Worm (Caenorhabditis elegans) whole organism, young adult: ENCODE data around the gene rig-6.

Source experiments
- C17E4.6 ChIP-seq: fragments of 200-800 bp; sonication (Bioruptor generic); IDR thresholded peaks from 2 replicates; pipeline ENCODE4 v1.3.6; 2022; ENCODE audit warnings: missing genetic modification reagents, missing genetic modification characterization, missing compliant biosample characterization
- F33H1.4 ChIP-seq: fragments of 200-800 bp; sonication (Bioruptor generic); IDR thresholded peaks from 2 replicates; pipeline ENCODE4 v1.3.6; 2022; ENCODE audit warnings: missing genetic modification reagents, missing genetic modification characterization, missing compliant biosample characterization
- F37B4.10 ChIP-seq: fragments of 200-800 bp; sonication (Bioruptor generic); IDR thresholded peaks from 2 replicates; pipeline ENCODE4 v1.3.6; 2022; ENCODE audit warnings: missing genetic modification characterization, missing compliant biosample characterization
- F39B2.1 ChIP-seq: fragments of 200-800 bp; sonication (Bioruptor generic); IDR thresholded peaks from 2 replicates; pipeline ENCODE4 v1.3.6; 2022; ENCODE audit warnings: missing genetic modification reagents, missing genetic modification characterization, missing compliant biosample characterization
- F52B5.7 ChIP-seq: sonication (generic microtip); optimal IDR thresholded peaks from 2 replicates; lab custom pipeline; 2016; ENCODE audit warnings: mild to moderate bottlenecking, missing genetic modification characterization, missing compliant biosample characterization
- F55B11.4 ChIP-seq: sonication (generic microtip); optimal IDR thresholded peaks from 2 replicates; lab custom pipeline; 2016; ENCODE audit warnings: missing compliant biosample characterization, missing genetic modification characterization, borderline replicate concordance; ENCODE audit not compliant: insufficient read depth
- F57A8.1 ChIP-seq: fragments of 200-800 bp; sonication (Bioruptor generic); optimal IDR thresholded peaks from 2 replicates; lab custom pipeline; 2018; ENCODE audit warnings: mild to moderate bottlenecking, missing genetic modification characterization, moderate library complexity, missing compliant biosample characterization
- F57C9.4 ChIP-seq: sonication (generic microtip); optimal IDR thresholded peaks from 2 replicates; lab custom pipeline; 2017; ENCODE audit warnings: mild to moderate bottlenecking, missing genetic modification characterization, missing compliant biosample characterization
- K12H6.12 ChIP-seq: fragments of 200-800 bp; sonication (Bioruptor generic); optimal IDR thresholded peaks from 2 replicates; lab custom pipeline; 2018; ENCODE audit warnings: mild to moderate bottlenecking, missing genetic modification characterization, missing compliant biosample characterization
- Y53F4B.3 ChIP-seq: fragments of 200-800 bp; sonication (Bioruptor generic); IDR thresholded peaks from 2 replicates; pipeline ENCODE4 v1.3.6; 2022; ENCODE audit warnings: missing genetic modification reagents, missing genetic modification characterization, missing compliant biosample characterization
- Y56A3A.18 ChIP-seq: fragments of 200-800 bp; sonication (Bioruptor generic); IDR thresholded peaks from 2 replicates; pipeline ENCODE4 v1.3.6; 2022; ENCODE audit warnings: missing genetic modification reagents, missing genetic modification characterization, missing compliant biosample characterization
- athp-1 ChIP-seq: sonication (generic microtip); optimal IDR thresholded peaks from 2 replicates; lab custom pipeline; 2017; ENCODE audit warnings: mild to moderate bottlenecking, missing genetic modification characterization, missing compliant biosample characterization
- attf-6 ChIP-seq: fragments of 200-800 bp; sonication (Bioruptor generic); IDR thresholded peaks from 2 replicates; pipeline ENCODE4 v1.3.6; 2022; ENCODE audit warnings: missing genetic modification reagents, missing genetic modification characterization, missing compliant biosample characterization
- cebp-2 ChIP-seq: fragments of 200-800 bp; sonication (Bioruptor generic); IDR thresholded peaks from 2 replicates; pipeline ENCODE4 v1.3.6; 2022; ENCODE audit warnings: missing genetic modification characterization, missing compliant biosample characterization
- ceh-100 ChIP-seq: fragments of 200-800 bp; sonication (Bioruptor generic); IDR thresholded peaks from 2 replicates; pipeline ENCODE4 v1.3.6; 2022; ENCODE audit warnings: missing genetic modification reagents, missing genetic modification characterization, missing compliant biosample characterization
- ceh-79 ChIP-seq: sonication (generic microtip); optimal IDR thresholded peaks from 2 replicates; lab custom pipeline; 2017; ENCODE audit warnings: mild to moderate bottlenecking, missing genetic modification characterization, missing compliant biosample characterization
- die-1 ChIP-seq: sonication (generic microtip); optimal IDR thresholded peaks from 2 replicates; lab custom pipeline; 2016; ENCODE audit warnings: missing genotype, mild to moderate bottlenecking, missing genetic modification characterization, missing compliant biosample characterization
- dpl-1 ChIP-seq: fragments of 150-350 bp; optimal IDR thresholded peaks from 2 replicates; lab custom pipeline; 2014; ENCODE audit warnings: missing biosample characterization, missing genetic modification reagents, missing genetic modification characterization
- lag-1 ChIP-seq: fragments of 200-800 bp; sonication (Bioruptor generic); IDR thresholded peaks from 2 replicates; pipeline ENCODE4 v1.3.6; 2022; ENCODE audit warnings: missing genetic modification reagents, missing genetic modification characterization, missing compliant biosample characterization
- madf-3 ChIP-seq: fragments of 200-800 bp; sonication (Bioruptor generic); IDR thresholded peaks from 2 replicates; pipeline ENCODE4 v1.3.6; 2022; ENCODE audit warnings: missing genetic modification reagents, missing genetic modification characterization, missing compliant biosample characterization
- mel-28 ChIP-seq: sonication (generic microtip); optimal IDR thresholded peaks from 2 replicates; lab custom pipeline; 2016; ENCODE audit warnings: borderline replicate concordance, mild to moderate bottlenecking, missing genetic modification characterization, missing compliant biosample characterization
- mxl-1 ChIP-seq: sonication (generic microtip); optimal IDR thresholded peaks from 2 replicates; lab custom pipeline; 2016; ENCODE audit warnings: missing genetic modification characterization, missing compliant biosample characterization
- nfya-1 ChIP-seq: sonication (generic microtip); optimal IDR thresholded peaks from 2 replicates; lab custom pipeline; 2017; ENCODE audit warnings: antibody characterized with exemption, missing compliant biosample characterization, missing genetic modification characterization, borderline replicate concordance; ENCODE audit not compliant: insufficient read depth
- nfya-2 ChIP-seq: fragments of 200-800 bp; sonication (Bioruptor generic); IDR thresholded peaks from 2 replicates; pipeline ENCODE4 v1.3.6; 2022; ENCODE audit warnings: missing genetic modification reagents, missing genetic modification characterization, missing compliant biosample characterization
- nhr-27 ChIP-seq: fragments of 200-800 bp; sonication (Bioruptor generic); optimal IDR thresholded peaks from 2 replicates; lab custom pipeline; 2018; ENCODE audit warnings: mild to moderate bottlenecking, missing genetic modification characterization, moderate library complexity, missing compliant biosample characterization
- nhr-80 ChIP-seq: sonication (generic microtip); optimal IDR thresholded peaks from 2 replicates; lab custom pipeline; 2016; ENCODE audit warnings: missing genetic modification characterization, missing compliant biosample characterization
- nhr-90 ChIP-seq: sonication (generic microtip); optimal IDR thresholded peaks from 2 replicates; lab custom pipeline; 2016; ENCODE audit warnings: missing genotype, mild to moderate bottlenecking, missing genetic modification characterization, missing compliant biosample characterization
- repo-1 ChIP-seq: sonication (generic microtip); optimal IDR thresholded peaks from 2 replicates; lab custom pipeline; 2017; ENCODE audit warnings: mild to moderate bottlenecking, missing genetic modification characterization, missing compliant biosample characterization
- snpc-1.3 ChIP-seq: sonication (generic microtip); optimal IDR thresholded peaks from 2 replicates; lab custom pipeline; 2017; ENCODE audit warnings: missing genetic modification characterization, mild to moderate bottlenecking, missing compliant biosample characterization, antibody characterized with exemption, moderate library complexity, missing genotype, missing genetic modification reagents; ENCODE audit not compliant: insufficient read depth
- snpc-4 ChIP-seq, 5 experiments: fragments of 150-350 bp in 1 of 5; sonication (generic microtip) in 4 of 5; optimal IDR thresholded peaks; 2 replicates each; lab custom pipeline; 2014 to 2018; ENCODE audit warnings: missing genetic modification characterization in 5 of 5, missing biosample characterization in 3 of 5, antibody characterized with exemption in 2 of 5, mild to moderate bottlenecking in 2 of 5, missing compliant biosample characterization in 2 of 5, missing genotype in 2 of 5, moderate library complexity in 2 of 5, missing genetic modification reagents in 1 of 5
- unc-130 ChIP-seq: sonication (generic microtip); optimal IDR thresholded peaks from 2 replicates; lab custom pipeline; 2016; ENCODE audit warnings: missing genetic modification reagents, missing genetic modification characterization, missing compliant biosample characterization
- xnd-1 ChIP-seq: sonication (generic microtip); optimal IDR thresholded peaks from 2 replicates; lab custom pipeline; 2016; ENCODE audit warnings: missing genotype, missing genetic modification reagents, missing genetic modification characterization, missing compliant biosample characterization
- ztf-25 ChIP-seq: fragments of 200-800 bp; sonication (Bioruptor generic); IDR thresholded peaks from 2 replicates; pipeline ENCODE4 v1.3.6; 2022; ENCODE audit warnings: missing genetic modification reagents, missing genetic modification characterization, missing compliant biosample characterization
- ztf-26 ChIP-seq: sonication (generic microtip); optimal IDR thresholded peaks from 2 replicates; lab custom pipeline; 2017; ENCODE audit warnings: missing genetic modification characterization, missing compliant biosample characterization
- ztf-3 ChIP-seq: fragments of 200-800 bp; sonication (Bioruptor generic); optimal IDR thresholded peaks from 2 replicates; lab custom pipeline; 2018; ENCODE audit warnings: mild to moderate bottlenecking, missing genetic modification characterization, missing compliant biosample characterization

Gene rig-6

ce11 chrII:4786181-4786580, 25.7 kb downstream of the rig-6 start, which contains the start of gene msp-3:
Gene msp-3, minus strand, starts transcription at chrII:4786281.
- TF ChIP-seq die-1 (no peak), F33H1.4 (no peak), nhr-27 (tag; lab: Kevin White, UChicago) (no peak), F52B5.7 (tag; lab: Kevin White, UChicago) (no peak), repo-1 (no peak), athp-1 (no peak), cebp-2 (GFP tag; lab: Robert Waterston, UW) (no peak), nfya-1 (tag; lab: Kevin White, UChicago) (no peak)

- TF ChIP-seq snpc-1.3 (tag; lab: Kevin White, UChicago): no peak
- no peak for TF ChIP-seq F57A8.1
- TF ChIP-seq mel-28 (tag; lab: Kevin White, UChicago): no peak
- TF ChIP-seq Y53F4B.3 (GFP tag; lab: Robert Waterston, UW): no peak
- no peak for TF ChIP-seq nhr-27 (tag; lab: Kevin White, UChicago)
- no peak for TF ChIP-seq F39B2.1 (GFP tag; lab: Robert Waterston, UW)
- TF ChIP-seq ztf-25 (GFP tag; lab: Robert Waterston, UW): no peak
- no peak for TF ChIP-seq unc-130
- no peak for TF ChIP-seq attf-6 (GFP tag; lab: Robert Waterston, UW)
- no peak for TF ChIP-seq F33H1.4
- TF ChIP-seq mxl-1 (tag; lab: Kevin White, UChicago): no peak
- no peak for TF ChIP-seq ceh-79 (tag; lab: Kevin White, UChicago)
- TF ChIP-seq snpc-4 (GFP tag; optimal IDR thresholded peaks at IDR 0.05; lab: Kevin White, UChicago): no peak
- no peak for TF ChIP-seq snpc-4 (tag; optimal IDR thresholded peaks at IDR 0.05; lab: Kevin White, UChicago)
- TF ChIP-seq Y56A3A.18 (GFP tag; lab: Robert Waterston, UW): no peak
Measured at ce11 chrII:4784436-4784835, 27.4 kb downstream of the rig-6 start, which contains the start of gene nep-12. Gene nep-12, minus strand, starts transcription at chrII:4784536.

ce11 chrII:4779753-4780152, 32.1 kb downstream of the rig-6 start:
- no peak for TF ChIP-seq nhr-90 (tag; lab: Kevin White, UChicago)
- TF ChIP-seq xnd-1 (tag; lab: Kevin White, UChicago): no peak
- TF ChIP-seq, all 124 proteins: peak for 0

- peak; percentile 38 for TF ChIP-seq nhr-80
- no peak for TF ChIP-seq ztf-3
- no peak for TF ChIP-seq unc-130
- TF ChIP-seq ceh-100 (GFP tag; lab: Robert Waterston, UW): no peak
Measured at ce11 chrII:4776933-4777332, 35.0 kb downstream of the rig-6 start, which contains the start of gene F26G1.11. Gene F26G1.11, plus strand, starts transcription at chrII:4777137.

ce11 chrII:4775802-4776201, 36.1 kb downstream of the rig-6 start:
- TF ChIP-seq ztf-26 (tag; lab: Kevin White, UChicago): no peak
- no peak for TF ChIP-seq K12H6.12 (tag; lab: Kevin White, UChicago)
- TF ChIP-seq F57C9.4: no peak
- TF ChIP-seq C17E4.6 (GFP tag; lab: Robert Waterston, UW): no peak
- TF ChIP-seq F37B4.10 (GFP tag; lab: Robert Waterston, UW): no peak
- TF ChIP-seq dpl-1: no peak
- no peak for TF ChIP-seq F55B11.4 (tag; lab: Kevin White, UChicago)
- no peak for TF ChIP-seq nfya-2 (GFP tag; lab: Robert Waterston, UW)
- no peak for TF ChIP-seq lag-1 (GFP tag; lab: Robert Waterston, UW)
- TF ChIP-seq madf-3 (GFP tag; lab: Robert Waterston, UW): no peak
